Worm (Caenorhabditis elegans) whole organism, L1 larva: ENCODE results near the gene mlt-10.

Experiments used
- C16A3.4 ChIP-seq: fragments of 150-350 bp; optimal IDR thresholded peaks from 2 replicates; lab custom pipeline; 2014; ENCODE audit warnings: missing biosample characterization, missing genetic modification characterization
- aha-1 ChIP-seq: fragments of 150-350 bp; optimal IDR thresholded peaks from 2 replicates; lab custom pipeline; 2014; ENCODE audit warnings: missing biosample characterization, missing genetic modification characterization
- alr-1 ChIP-seq: fragments of 200-800 bp; sonication (Bioruptor generic); optimal IDR thresholded peaks from 2 replicates; lab custom pipeline; 2018; ENCODE audit warnings: borderline replicate concordance, mild to moderate bottlenecking, missing genetic modification characterization, missing compliant biosample characterization
- aly-2 ChIP-seq: fragments of 150-350 bp; optimal IDR thresholded peaks from 2 replicates; lab custom pipeline; 2014; ENCODE audit warnings: missing biosample characterization, missing genetic modification characterization
- ama-1 ChIP-seq: fragments of 150-350 bp; optimal IDR thresholded peaks from 2 replicates; lab custom pipeline; 2014
- blmp-1 ChIP-seq: fragments of 150-350 bp; optimal IDR thresholded peaks from 2 replicates; lab custom pipeline; 2014; ENCODE audit warnings: missing biosample characterization, missing genetic modification characterization
- ceh-63 ChIP-seq: fragments of 200-800 bp; sonication (Bioruptor generic); optimal IDR thresholded peaks from 2 replicates; lab custom pipeline; 2018; ENCODE audit warnings: mild to moderate bottlenecking, missing genetic modification characterization, missing compliant biosample characterization
- dpl-1 ChIP-seq, 3 experiments: fragments of 150-350 bp in 2 of 3; sonication (generic microtip) in 1 of 3; optimal IDR thresholded peaks; 2 replicates each; lab custom pipeline; 2014 to 2017; ENCODE audit warnings: missing biosample characterization in 3 of 3, missing genetic modification characterization in 3 of 3, missing genetic modification reagents in 3 of 3
- efl-3 ChIP-seq: fragments of 200-800 bp; sonication (Bioruptor generic); optimal IDR thresholded peaks from 2 replicates; lab custom pipeline; 2018; ENCODE audit warnings: mild to moderate bottlenecking, missing genetic modification characterization, missing compliant biosample characterization
- egl-13 ChIP-seq: sonication (generic microtip); optimal IDR thresholded peaks from 2 replicates; lab custom pipeline; 2016; ENCODE audit warnings: missing genotype, missing genetic modification reagents, missing genetic modification characterization, missing compliant biosample characterization
- egl-27 ChIP-seq, 2 experiments: fragments of 150-350 bp in 1 of 2; sonication (generic microtip); optimal IDR thresholded peaks; 3 replicates each; lab custom pipeline; 2017 to 2018; ENCODE audit warnings: missing biosample characterization in 2 of 2, missing genetic modification characterization in 2 of 2, missing genetic modification reagents in 2 of 2
- elt-2 ChIP-seq: sonication (generic microtip); optimal IDR thresholded peaks from 2 replicates; lab custom pipeline; 2016; ENCODE audit warnings: missing genetic modification characterization, mild to moderate bottlenecking, inconsistent platforms, missing compliant biosample characterization, missing genetic modification reagents
- elt-3 ChIP-seq, 6 experiments: fragments of 150-350 bp in 1 of 6; sonication (generic microtip); optimal IDR thresholded peaks; 2 replicates each; lab custom pipeline; 2017 to 2018; ENCODE audit warnings: missing biosample characterization in 6 of 6, missing genetic modification characterization in 6 of 6, inconsistent platforms in 1 of 6
- fkh-4 ChIP-seq: sonication (generic microtip); optimal IDR thresholded peaks from 2 replicates; lab custom pipeline; 2016; ENCODE audit warnings: missing compliant biosample characterization, missing genetic modification characterization, borderline replicate concordance
- fkh-8 ChIP-seq: sonication (generic microtip); optimal IDR thresholded peaks from 2 replicates; lab custom pipeline; 2016; ENCODE audit warnings: mild to moderate bottlenecking, missing genetic modification characterization, missing compliant biosample characterization
- grh-1 ChIP-seq: fragments of 200-800 bp; sonication (Bioruptor generic); IDR thresholded peaks from 2 replicates; pipeline ENCODE4 v1.3.6; 2022; ENCODE audit warnings: missing genetic modification reagents, missing genetic modification characterization, missing compliant biosample characterization
- hpl-2 ChIP-seq: fragments of 150-350 bp; optimal IDR thresholded peaks from 2 replicates; lab custom pipeline; 2014; ENCODE audit warnings: missing biosample characterization, missing genetic modification reagents, missing genetic modification characterization
- irx-1 ChIP-seq: sonication (generic microtip); optimal IDR thresholded peaks from 2 replicates; lab custom pipeline; 2016; ENCODE audit warnings: missing genetic modification characterization, missing compliant biosample characterization
- lin-13 ChIP-seq: fragments of 150-350 bp; optimal IDR thresholded peaks from 2 replicates; lab custom pipeline; 2014; ENCODE audit warnings: missing biosample characterization, missing genetic modification reagents, missing genetic modification characterization
- lin-14 ChIP-seq: fragments of 200-800 bp; sonication (Bioruptor generic); optimal IDR thresholded peaks from 2 replicates; lab custom pipeline; 2018; ENCODE audit warnings: mild to moderate bottlenecking, missing genetic modification characterization, moderate library complexity, missing compliant biosample characterization
- lin-15B ChIP-seq: fragments of 150-350 bp; sonication (generic microtip); optimal IDR thresholded peaks from 3 replicates; lab custom pipeline; 2014; ENCODE audit warnings: missing biosample characterization, missing genetic modification characterization
- lir-3 ChIP-seq: sonication (generic microtip); optimal IDR thresholded peaks from 2 replicates; lab custom pipeline; 2016; ENCODE audit warnings: mild to moderate bottlenecking, missing genetic modification characterization, moderate library complexity, missing compliant biosample characterization; ENCODE audit not compliant: poor library complexity
- mab-9 ChIP-seq: fragments of 200-800 bp; sonication (Bioruptor generic); IDR thresholded peaks from 2 replicates; pipeline ENCODE4 v1.3.6; 2022; ENCODE audit warnings: missing genetic modification reagents, missing genetic modification characterization, missing compliant biosample characterization
- nhr-20 ChIP-seq: sonication (generic microtip); optimal IDR thresholded peaks from 2 replicates; lab custom pipeline; 2016; ENCODE audit warnings: mild to moderate bottlenecking, missing genetic modification characterization, missing compliant biosample characterization
- nhr-71 ChIP-seq: sonication (generic microtip); optimal IDR thresholded peaks from 2 replicates; lab custom pipeline; 2016; ENCODE audit warnings: mild to moderate bottlenecking, missing genetic modification characterization, moderate library complexity, missing compliant biosample characterization
- nhr-77 ChIP-seq: fragments of 150-350 bp; optimal IDR thresholded peaks from 2 replicates; lab custom pipeline; 2014; ENCODE audit warnings: missing biosample characterization, missing genetic modification characterization
- nhr-84 ChIP-seq: sonication (generic microtip); optimal IDR thresholded peaks from 2 replicates; lab custom pipeline; 2017; ENCODE audit warnings: missing biosample characterization, missing genetic modification characterization
- pax-3 ChIP-seq: fragments of 200-800 bp; sonication (Bioruptor generic); optimal IDR thresholded peaks from 2 replicates; lab custom pipeline; 2018; ENCODE audit warnings: mild to moderate bottlenecking, missing genetic modification characterization, moderate library complexity, missing compliant biosample characterization
- pqm-1 ChIP-seq: sonication (generic microtip); optimal IDR thresholded peaks from 3 replicates; lab custom pipeline; 2017; ENCODE audit warnings: missing biosample characterization, missing genetic modification characterization
- snu-23 ChIP-seq: sonication (generic microtip); optimal IDR thresholded peaks from 2 replicates; lab custom pipeline; 2016; ENCODE audit warnings: missing genetic modification characterization, missing compliant biosample characterization
- sox-4 ChIP-seq: sonication (generic microtip); optimal IDR thresholded peaks from 2 replicates; lab custom pipeline; 2016; ENCODE audit warnings: missing genetic modification characterization, missing compliant biosample characterization
- sptf-1 ChIP-seq: fragments of 150-350 bp; optimal IDR thresholded peaks from 2 replicates; lab custom pipeline; 2014; ENCODE audit warnings: missing biosample characterization, missing genetic modification characterization
- sup-37 ChIP-seq: fragments of 200-800 bp; sonication (Bioruptor generic); optimal IDR thresholded peaks from 2 replicates; lab custom pipeline; 2018; ENCODE audit warnings: mild to moderate bottlenecking, missing genetic modification characterization, missing compliant biosample characterization
- swsn-7 ChIP-seq: sonication (generic microtip); optimal IDR thresholded peaks from 2 replicates; lab custom pipeline; 2016; ENCODE audit warnings: missing genetic modification characterization, missing compliant biosample characterization
- tlp-1 ChIP-seq: fragments of 150-350 bp; optimal IDR thresholded peaks from 2 replicates; lab custom pipeline; 2014; ENCODE audit warnings: missing biosample characterization, missing genetic modification characterization
- unc-30 ChIP-seq: sonication (generic microtip); optimal IDR thresholded peaks from 2 replicates; lab custom pipeline; 2017; ENCODE audit warnings: missing biosample characterization, missing genetic modification characterization
- unc-62 ChIP-seq: fragments of 150-350 bp; optimal IDR thresholded peaks from 2 replicates; lab custom pipeline; 2014; ENCODE audit warnings: missing biosample characterization, missing genetic modification reagents, missing genetic modification characterization
- unc-86 ChIP-seq: sonication (generic microtip); optimal IDR thresholded peaks from 2 replicates; lab custom pipeline; 2016; ENCODE audit warnings: missing genetic modification characterization, missing compliant biosample characterization
- unc-98 ChIP-seq: fragments of 200-800 bp; sonication (Bioruptor generic); IDR thresholded peaks from 2 replicates; pipeline ENCODE4 v1.3.6; 2022; ENCODE audit warnings: missing genetic modification characterization, missing compliant biosample characterization
- zip-4 ChIP-seq: fragments of 200-800 bp; sonication (Bioruptor generic); optimal IDR thresholded peaks from 2 replicates; lab custom pipeline; 2018; ENCODE audit warnings: mild to moderate bottlenecking, missing genetic modification characterization, moderate library complexity, missing compliant biosample characterization
- ztf-11 ChIP-seq, 2 experiments: sonication (generic microtip); optimal IDR thresholded peaks; 2 replicates each; lab custom pipeline; 2016 to 2017; ENCODE audit warnings: missing genetic modification characterization in 2 of 2, missing biosample characterization in 1 of 2, missing compliant biosample characterization in 1 of 2

Gene mlt-10

ce11 chrII:508603-509002, 37.9 kb upstream of the mlt-10 start:
- TF ChIP-seq lin-13 (GFP tag; lab: Kevin White, UChicago) (no peak), fkh-4 (tag; lab: Kevin White, UChicago) (no peak), nhr-77 (tag; lab: Kevin White, UChicago) (no peak), unc-86 (tag; lab: Kevin White, UChicago) (no peak), C16A3.4 (tag; lab: Kevin White, UChicago) (no peak), ama-1 (lab: Kevin White, UChicago) (no peak), elt-2 (tag; lab: Kevin White, UChicago) (no peak), aha-1 (tag; lab: Kevin White, UChicago) (no peak), efl-3 (no peak), dpl-1 (GFP tag; optimal IDR thresholded peaks at IDR 0.05; lab: Kevin White, UChicago) (no peak), ztf-11 (tag; optimal IDR thresholded peaks at IDR 0.05; lab: Kevin White, UChicago) (no peak), tlp-1 (tag; lab: Kevin White, UChicago) (no peak), swsn-7 (tag; lab: Kevin White, UChicago) (no peak), aly-2 (tag; lab: Kevin White, UChicago) (no peak), nhr-20 (no peak), unc-98 (GFP tag; lab: Robert Waterston, UW) (no peak), zip-4 (GFP tag; lab: Kevin White, UChicago) (no peak), fkh-8 (tag; lab: Kevin White, UChicago) (no peak), ceh-63 (GFP tag; lab: Kevin White, UChicago) (no peak), blmp-1 (no peak)

- TF ChIP-seq elt-2 (tag; lab: Kevin White, UChicago) (no peak), egl-13 (tag; lab: Kevin White, UChicago) (no peak), unc-30 (tag; lab: Kevin White, UChicago) (no peak), nhr-84 (tag; lab: Kevin White, UChicago) (no peak), lin-15B (tag; lab: Kevin White, UChicago) (no peak), nhr-71 (tag; lab: Kevin White, UChicago) (no peak), lin-14 (GFP tag; lab: Kevin White, UChicago) (no peak), alr-1 (no peak), ama-1 (lab: Kevin White, UChicago) (no peak), irx-1 (tag; lab: Kevin White, UChicago) (no peak)
Observed at ce11 chrII:509230-509629, 37.3 kb upstream of the mlt-10 start, which contains the start of gene srh-105. Gene srh-105 (minus strand): TSS chrII:509330.

- no peak for TF ChIP-seq egl-27 (tag; optimal IDR thresholded peaks at IDR 0.05; lab: Kevin White, UChicago)
- TF ChIP-seq lin-14 (GFP tag; lab: Kevin White, UChicago): no peak
- no peak for TF ChIP-seq hpl-2
- TF ChIP-seq mab-9 (GFP tag; lab: Robert Waterston, UW): peak; percentile 58; the same call in 1 of the 2 replicates
- TF ChIP-seq, all 84 proteins: peak for 1
Observed at ce11 chrII:511968-512367, 34.5 kb upstream of the mlt-10 start.

ce11 chrII:512630-513029, 33.9 kb upstream of the mlt-10 start:
- TF ChIP-seq lir-3 (tag; lab: Kevin White, UChicago) (no peak), fkh-4 (tag; lab: Kevin White, UChicago) (no peak), elt-2 (tag; lab: Kevin White, UChicago) (no peak), fkh-8 (tag; lab: Kevin White, UChicago) (no peak), unc-62 (GFP tag; lab: Kevin White, UChicago) (no peak), pax-3 (tag; lab: Kevin White, UChicago) (no peak), unc-86 (tag; lab: Kevin White, UChicago) (no peak), lin-14 (GFP tag; lab: Kevin White, UChicago) (no peak), elt-3 (tag; optimal IDR thresholded peaks at IDR 0.05; lab: Kevin White, UChicago) (no peak), sptf-1 (tag; lab: Kevin White, UChicago) (no peak), irx-1 (tag; lab: Kevin White, UChicago) (no peak), nhr-71 (tag; lab: Kevin White, UChicago) (no peak), sox-4 (tag; lab: Kevin White, UChicago) (no peak), sup-37 (GFP tag; lab: Kevin White, UChicago) (no peak), grh-1 (GFP tag; lab: Robert Waterston, UW) (no peak), snu-23 (GFP tag; lab: Kevin White, UChicago) (no peak), pqm-1 (tag; lab: Kevin White, UChicago) (no peak)
